Worm (Caenorhabditis elegans) whole organism, young adult: Measurements from ENCODE around the gene rpt-3.

Experiments
- chd-7 ChIP-seq: sonication (generic microtip); optimal IDR thresholded peaks from 2 replicates; lab custom pipeline; 2016; ENCODE audit warnings: mild to moderate bottlenecking, missing genetic modification characterization, moderate library complexity, missing compliant biosample characterization
- hmg-1.2 ChIP-seq: fragments of 200-800 bp; sonication (Bioruptor generic); IDR thresholded peaks from 2 replicates; pipeline ENCODE4 v1.3.6; 2022; ENCODE audit warnings: missing genetic modification reagents, missing genetic modification characterization, missing compliant biosample characterization
- lin-35 ChIP-seq, 3 experiments: fragments of 150-350 bp in 2 of 3; sonication (generic microtip) in 1 of 3; optimal IDR thresholded peaks; 2 replicates each; lab custom pipeline; 2014 to 2018; ENCODE audit warnings: missing biosample characterization in 3 of 3, missing genetic modification characterization in 3 of 3, missing genetic modification reagents in 3 of 3
- mel-28 ChIP-seq: sonication (generic microtip); optimal IDR thresholded peaks from 2 replicates; lab custom pipeline; 2016; ENCODE audit warnings: borderline replicate concordance, mild to moderate bottlenecking, missing genetic modification characterization, missing compliant biosample characterization
- ztf-3 ChIP-seq: fragments of 200-800 bp; sonication (Bioruptor generic); optimal IDR thresholded peaks from 2 replicates; lab custom pipeline; 2018; ENCODE audit warnings: mild to moderate bottlenecking, missing genetic modification characterization, missing compliant biosample characterization

DNA sequence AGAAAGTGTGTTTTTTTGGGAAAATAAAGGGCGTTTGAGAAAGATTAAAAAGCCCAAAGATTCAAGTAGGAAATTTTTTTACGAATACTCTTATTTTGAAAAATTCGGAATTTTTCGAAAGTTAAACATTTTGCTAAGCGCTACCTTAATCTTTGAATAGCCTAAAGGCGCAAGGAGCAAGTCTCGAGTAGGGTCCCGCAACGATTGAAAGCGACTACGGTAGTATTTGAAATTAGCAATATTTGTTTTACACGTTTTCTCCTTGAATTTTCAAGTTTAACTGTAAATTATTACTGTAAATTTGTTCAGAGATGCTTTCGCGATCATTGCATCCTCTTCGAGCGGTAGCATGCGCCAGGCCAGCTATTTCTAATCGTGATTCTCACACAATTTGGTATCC, 24.7 kb upstream of the rpt-3 start, which contains the start of gene nduf-2.2:
- TF ChIP-seq chd-7 (tag; lab: Kevin White, UChicago) (no peak), mel-28 (no peak), ztf-3 (GFP tag; lab: Kevin White, UChicago) (no peak), lin-35 (GFP tag; optimal IDR thresholded peaks at IDR 0.05; lab: Kevin White, UChicago) (no peak), hmg-1.2 (GFP tag; lab: Robert Waterston, UW) (no peak)
